Fruit fly (Drosophila melanogaster): ENCODE results near the gene CG11380.

The CG11380 gene

DNA sequence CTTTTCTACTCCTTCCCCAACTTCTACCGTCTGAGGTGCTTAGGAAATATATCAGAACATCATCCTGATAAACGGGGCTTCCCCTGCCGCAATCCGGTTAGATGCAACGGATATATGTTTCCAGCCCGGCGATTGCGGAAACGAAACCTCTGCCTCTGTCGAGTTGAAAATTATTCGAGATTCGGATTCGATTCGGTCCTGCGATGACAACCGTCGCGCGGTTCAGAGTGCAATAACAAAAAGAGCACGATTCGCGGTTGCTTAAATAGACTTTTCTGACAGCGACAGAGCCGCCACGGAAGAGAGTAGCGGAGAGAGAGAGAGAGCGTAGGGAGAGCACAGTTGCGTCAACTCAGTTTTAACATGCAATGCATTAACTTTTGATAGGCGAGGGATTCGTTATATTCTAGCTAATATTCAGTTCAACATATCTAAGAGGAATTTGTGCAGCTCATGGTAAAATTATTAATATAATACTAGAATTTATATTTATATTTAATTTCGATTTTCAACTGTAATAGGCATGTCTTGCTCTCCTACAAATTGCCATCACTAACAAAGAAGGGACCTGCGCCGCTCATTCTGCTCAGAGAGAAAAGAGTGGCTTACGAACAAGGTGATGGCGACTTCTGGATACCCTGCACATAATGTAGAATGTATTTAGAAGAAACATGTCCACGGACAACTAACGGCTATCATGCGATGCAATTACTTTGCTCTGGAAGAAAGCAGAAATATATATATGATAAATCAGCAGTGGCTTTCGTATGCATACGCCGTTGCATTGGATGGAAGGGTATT lies 43.9 kb downstream of the CG11380 start (continued):
- TF ChIP-seq tap (tag; optimal IDR thresholded peaks at IDR 0.05) (peak; percentile 81), CG12769 (tag; optimal IDR thresholded peaks at IDR 0.05) (peak; percentile 82), az2 (GFP tag; optimal IDR thresholded peaks at IDR 0.05) (peak; percentile 72), chif (GFP tag; optimal IDR thresholded peaks at IDR 0.05) (peak; percentile 55 to 78), HmgZ (tag; optimal IDR thresholded peaks at IDR 0.05) (peak; percentile 77), Hsf (GFP tag; optimal IDR thresholded peaks at IDR 0.05) (peak; percentile 61), Lhr (GFP tag; optimal IDR thresholded peaks at IDR 0.05) (peak; percentile 48), Sin3A (optimal IDR thresholded peaks at IDR 0.05) (no peak), Hr39 (optimal IDR thresholded peaks at IDR 0.05) (no peak), pum (GFP tag; optimal IDR thresholded peaks at IDR 0.05) (peak; percentile 81), Med (GFP tag) (peak; percentile 97), CG14014 (GFP tag; IDR thresholded peaks at IDR 0.05) (peak; percentile 72), GATAe (GFP tag; conservative IDR thresholded peaks at IDR 0.05) (no peak), grau (tag; optimal IDR thresholded peaks at IDR 0.05) (peak; percentile 84), CG3281 (GFP tag; optimal IDR thresholded peaks at IDR 0.05) (peak; percentile 61), CG10209 (GFP tag; optimal IDR thresholded peaks at IDR 0.05) (peak; percentile 77), aop (GFP tag; IDR thresholded peaks at IDR 0.05) (peak; percentile 72; the same call in 1 of the 2 replicates), CG34376 (GFP tag; optimal IDR thresholded peaks at IDR 0.05) (no peak), HHEX (GFP tag; optimal IDR thresholded peaks at IDR 0.05) (peak; percentile 66), CG10959 (GFP tag; IDR thresholded peaks at IDR 0.05) (peak; percentile 87), CG6683 (GFP tag; optimal IDR thresholded peaks at IDR 0.05) (peak; percentile 3), sna (GFP tag; IDR thresholded peaks at IDR 0.05; ENCODE audit: partially characterized antibody) (peak; percentile 51; the same call in 1 of the 2 replicates), Hey (tag; optimal IDR thresholded peaks at IDR 0.05) (no peak), CG5953 (GFP tag; IDR thresholded peaks at IDR 0.05) (no peak), Xrp1 (GFP tag; IDR thresholded peaks at IDR 0.05) (peak; percentile 90), CG13287 (GFP tag; IDR thresholded peaks at IDR 0.05; ENCODE audit: partially characterized antibody) (peak; percentile 39), CG7372 (GFP tag; IDR thresholded peaks at IDR 0.05) (no peak; the same call in 1 of the 2 replicates), NfI (GFP tag; optimal IDR thresholded peaks at IDR 0.05) (peak; percentile 81), Stat92E (GFP tag; optimal IDR thresholded peaks at IDR 0.05) (peak in 1 of 3 experiments; percentile 22), CG3163 (GFP tag; optimal IDR thresholded peaks at IDR 0.05) (peak; percentile 52), CG11560 (tag; IDR thresholded peaks at IDR 0.05) (peak; percentile 49; the same call in 2 of the 3 replicates), CG11504 (tag; optimal IDR thresholded peaks at IDR 0.05) (peak; percentile 86), Atf3 (GFP tag; optimal IDR thresholded peaks at IDR 0.05) (peak; percentile 97), zen2 (GFP tag; IDR thresholded peaks at IDR 0.05; ENCODE audit: partially characterized antibody) (no peak), CG15011 (GFP tag; optimal IDR thresholded peaks at IDR 0.05) (peak; percentile 51), CG30431 (GFP tag; optimal IDR thresholded peaks at IDR 0.05) (peak; percentile 80), CG12071 (GFP tag; optimal IDR thresholded peaks at IDR 0.05) (peak; percentile 77), B-H2 (GFP tag; optimal IDR thresholded peaks at IDR 0.05) (peak; percentile 63), slbo (GFP tag; IDR thresholded peaks at IDR 0.05) (peak; percentile 74), CG9727 (GFP tag; optimal IDR thresholded peaks at IDR 0.05) (peak; percentile 83), croc (GFP tag; conservative IDR thresholded peaks at IDR 0.05) (peak; percentile 68), grn (GFP tag; optimal IDR thresholded peaks at IDR 0.05) (no peak), MTF-1 (GFP tag; optimal IDR thresholded peaks at IDR 0.05; ENCODE audit: borderline replicate concordance) (peak; percentile 47), so (GFP tag; IDR thresholded peaks at IDR 0.05) (peak; percentile 81; the same call in 2 of the 3 replicates), dpn (GFP tag; optimal IDR thresholded peaks at IDR 0.05) (peak; percentile 58), zfh2 (GFP tag; optimal IDR thresholded peaks at IDR 0.05) (peak; percentile 65), hkb (optimal IDR thresholded peaks at IDR 0.05) (no peak), hkb (GFP tag; IDR thresholded peaks at IDR 0.05) (peak; percentile 90), pzg (GFP tag; optimal IDR thresholded peaks at IDR 0.05) (no peak)
